Worm (Caenorhabditis elegans) whole organism, early embryonic: ENCODE results near the gene F40G9.8.
A peak's percentile ranks its signal among the peaks of the same experiment; 100 is the strongest.
"Not testable (repeated sequence)": the region's sequence is repeated elsewhere in the genome, so short reads cannot be mapped to it uniquely, and the experiment has no call there.

ENCODE experiments used
- B0310.2 ChIP-seq: sonication (generic microtip); optimal IDR thresholded peaks from 2 replicates; lab custom pipeline; 2016; ENCODE audit warnings: mild to moderate bottlenecking, missing genetic modification characterization, missing compliant biosample characterization
- F13C5.2 ChIP-seq: sonication (generic microtip); optimal IDR thresholded peaks from 2 replicates; lab custom pipeline; 2017; ENCODE audit warnings: mild to moderate bottlenecking, missing genetic modification characterization, inconsistent platforms, missing compliant biosample characterization
- aly-1 ChIP-seq: sonication (generic microtip); optimal IDR thresholded peaks from 2 replicates; lab custom pipeline; 2016; ENCODE audit warnings: missing genetic modification characterization, missing compliant biosample characterization
- ama-1 ChIP-seq: fragments of 150-350 bp; optimal IDR thresholded peaks from 2 replicates; lab custom pipeline; 2014
- ceh-13 ChIP-seq: fragments of 200-800 bp; sonication (Bioruptor generic); optimal IDR thresholded peaks from 2 replicates; lab custom pipeline; 2018; ENCODE audit warnings: mild to moderate bottlenecking, missing genetic modification characterization, missing compliant biosample characterization
- ceh-36 ChIP-seq: sonication (generic microtip); optimal IDR thresholded peaks from 2 replicates; lab custom pipeline; 2016; ENCODE audit warnings: missing genetic modification characterization, inconsistent platforms, missing compliant biosample characterization
- ets-7 ChIP-seq: sonication (generic microtip); optimal IDR thresholded peaks from 2 replicates; lab custom pipeline; 2016; ENCODE audit warnings: missing genotype, missing genetic modification characterization, missing compliant biosample characterization
- flt-1 ChIP-seq: fragments of 200-800 bp; sonication (Bioruptor generic); IDR thresholded peaks from 2 replicates; pipeline ENCODE4 v1.3.6; 2022; ENCODE audit warnings: missing genetic modification characterization, missing compliant biosample characterization
- hmbx-1 ChIP-seq: sonication (generic microtip); optimal IDR thresholded peaks from 2 replicates; lab custom pipeline; 2016; ENCODE audit warnings: mild to moderate bottlenecking, missing genetic modification characterization, missing compliant biosample characterization
- hmg-4 ChIP-seq: fragments of 200-800 bp; sonication (Bioruptor generic); optimal IDR thresholded peaks from 2 replicates; lab custom pipeline; 2018; ENCODE audit warnings: mild to moderate bottlenecking, missing genetic modification characterization, missing compliant biosample characterization
- hnd-1 ChIP-seq: sonication (generic microtip); optimal IDR thresholded peaks from 2 replicates; lab custom pipeline; 2016; ENCODE audit warnings: missing genetic modification characterization, missing compliant biosample characterization
- pes-1 ChIP-seq: fragments of 200-800 bp; sonication (Bioruptor generic); IDR thresholded peaks from 2 replicates; pipeline ENCODE4 v1.3.6; 2022; ENCODE audit warnings: missing genetic modification reagents, missing genetic modification characterization, missing compliant biosample characterization
- scrt-1 ChIP-seq: fragments of 200-800 bp; sonication (Bioruptor generic); IDR thresholded peaks from 2 replicates; pipeline ENCODE4 v1.3.6; 2022; ENCODE audit warnings: missing genetic modification characterization, missing compliant biosample characterization
- sea-1 ChIP-seq: fragments of 200-800 bp; sonication (Bioruptor generic); conservative IDR thresholded peaks from 2 replicates; pipeline ENCODE4 v1.3.6; 2022; ENCODE audit warnings: missing genetic modification characterization, missing compliant biosample characterization
- tbx-11 ChIP-seq: fragments of 200-800 bp; sonication (Bioruptor generic); IDR thresholded peaks from 2 replicates; pipeline ENCODE4 v1.3.6; 2022; ENCODE audit warnings: missing genetic modification characterization, missing compliant biosample characterization
- tbx-37 ChIP-seq: fragments of 200-800 bp; sonication (Bioruptor generic); conservative IDR thresholded peaks from 2 replicates; pipeline ENCODE4 v1.3.6; 2022; ENCODE audit warnings: missing genetic modification reagents, missing genetic modification characterization, missing compliant biosample characterization
- tra-4 ChIP-seq: sonication (generic microtip); optimal IDR thresholded peaks from 2 replicates; lab custom pipeline; 2017; ENCODE audit warnings: missing genetic modification characterization, missing compliant biosample characterization

Gene F40G9.8

DNA sequence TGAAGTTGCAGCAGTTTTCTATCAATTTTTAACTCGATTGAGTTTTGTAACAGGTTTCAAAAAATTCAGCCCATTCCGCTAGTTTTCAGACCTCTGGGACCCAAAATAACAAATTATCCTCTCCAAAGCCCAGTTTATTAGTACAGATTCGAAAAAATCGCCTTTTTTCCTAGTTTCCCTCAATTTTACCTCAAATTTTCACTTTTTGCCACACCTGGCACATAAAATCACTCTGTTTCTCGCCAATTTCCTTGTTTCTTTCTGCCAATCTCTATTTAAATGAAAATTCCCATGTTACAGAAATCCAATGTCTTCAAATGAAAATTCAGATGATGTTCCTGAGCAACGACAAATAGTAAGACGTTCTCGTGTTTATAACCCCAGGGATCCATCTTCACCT lies 32.6 kb downstream of the F40G9.8 start, which contains the start of gene pals-22:
TSS of gene pals-22 (plus strand) at position 301 of the 400 bp plus-strand sequence.
- no peak for TF ChIP-seq ets-7 (tag; lab: Kevin White, UChicago)
- no peak for TF ChIP-seq pes-1 (GFP tag; lab: Robert Waterston, UW)
- TF ChIP-seq tra-4 (tag; lab: Kevin White, UChicago): no peak
- no peak for TF ChIP-seq B0310.2 (tag; lab: Kevin White, UChicago)
- no peak for TF ChIP-seq ceh-13 (GFP tag; lab: Kevin White, UChicago)
- TF ChIP-seq aly-1 (tag; lab: Kevin White, UChicago): no peak
- TF ChIP-seq hmg-4 (GFP tag; lab: Kevin White, UChicago): no peak
- no peak for TF ChIP-seq scrt-1

DNA sequence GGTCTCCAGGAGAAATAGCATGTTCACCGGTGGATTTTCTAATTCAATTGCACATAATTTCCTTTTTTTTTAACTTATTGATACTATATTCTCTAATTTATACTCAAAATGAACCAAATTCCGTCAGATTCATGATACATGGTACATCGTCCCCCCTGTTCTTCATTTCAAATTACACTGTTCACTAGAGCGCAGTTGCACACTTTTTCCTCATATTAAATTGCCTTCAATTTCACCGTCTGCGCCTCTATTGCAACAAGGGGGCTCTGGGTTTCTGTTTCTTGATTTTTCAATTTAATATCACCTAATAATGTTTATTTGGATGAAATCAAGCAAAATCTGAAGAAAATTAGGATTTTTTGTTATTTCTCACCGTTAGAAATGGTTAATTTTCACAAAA lies 33.0 kb downstream of the F40G9.8 start:
- TF ChIP-seq F13C5.2 (tag; lab: Kevin White, UChicago) (peak; percentile 31), tbx-11 (GFP tag; lab: Robert Waterston, UW) (no peak), tbx-37 (no peak), pes-1 (GFP tag; lab: Robert Waterston, UW) (no peak)

DNA sequence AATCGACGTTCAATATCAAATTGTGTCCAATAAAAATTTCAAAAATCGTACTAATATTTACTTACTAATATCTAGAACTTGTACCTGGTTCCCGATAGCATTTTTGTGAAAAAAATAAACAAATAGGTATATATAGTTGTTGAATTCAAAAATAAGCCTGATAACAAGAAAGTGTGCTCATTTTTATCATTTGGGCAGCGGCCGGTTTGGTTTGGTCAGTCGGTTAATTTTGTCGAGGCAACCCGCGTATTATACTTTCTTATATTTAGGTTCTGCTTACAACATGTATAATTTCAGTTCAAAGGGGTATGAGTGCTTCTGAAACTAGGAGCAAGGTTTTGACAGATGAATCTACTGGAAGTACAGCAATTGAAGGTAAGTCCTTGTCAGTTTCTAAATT lies 34.0 kb downstream of the F40G9.8 start, which contains the start of the genes nhr-280 and C29F9.2:
TSS of gene nhr-280 (minus strand) at position 101 of the 400 bp plus-strand sequence.
TSS of gene C29F9.2 (plus strand) at position 298 of the 400 bp plus-strand sequence.
- TF ChIP-seq flt-1 (GFP tag; lab: Robert Waterston, UW) (no peak), tbx-11 (GFP tag; lab: Robert Waterston, UW) (no peak), ama-1 (no peak), aly-1 (tag; lab: Kevin White, UChicago) (no peak), pes-1 (GFP tag; lab: Robert Waterston, UW) (no peak), B0310.2 (tag; lab: Kevin White, UChicago) (no peak), hnd-1 (tag; lab: Kevin White, UChicago) (no peak), tra-4 (tag; lab: Kevin White, UChicago) (no peak)

DNA sequence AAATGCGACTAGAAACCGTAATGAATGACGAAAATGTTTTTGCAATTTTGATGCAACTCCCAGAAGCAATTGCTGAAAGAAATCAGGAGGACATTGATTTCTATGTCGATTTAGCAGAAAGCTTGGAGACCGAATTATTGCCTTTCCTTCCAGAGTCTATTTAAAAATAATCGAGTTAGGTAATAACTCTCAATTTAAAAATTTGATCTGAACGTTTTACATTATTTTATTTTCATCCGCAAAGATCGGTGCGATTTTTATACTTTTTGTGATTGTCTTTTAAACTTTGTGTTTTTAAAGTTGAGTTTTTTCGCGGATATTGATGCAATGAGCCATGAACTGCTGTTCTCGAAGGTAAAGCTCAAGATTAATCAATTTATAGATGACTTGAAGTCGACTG lies 40.2 kb downstream of the F40G9.8 start, which contains the start of gene pals-23:
TSS of gene pals-23 (plus strand) at position 301 of the 400 bp plus-strand sequence.
- TF ChIP-seq ama-1 (no peak), B0310.2 (tag; lab: Kevin White, UChicago) (no peak), pes-1 (GFP tag; lab: Robert Waterston, UW) (no peak), ceh-13 (GFP tag; lab: Kevin White, UChicago) (no peak)

DNA sequence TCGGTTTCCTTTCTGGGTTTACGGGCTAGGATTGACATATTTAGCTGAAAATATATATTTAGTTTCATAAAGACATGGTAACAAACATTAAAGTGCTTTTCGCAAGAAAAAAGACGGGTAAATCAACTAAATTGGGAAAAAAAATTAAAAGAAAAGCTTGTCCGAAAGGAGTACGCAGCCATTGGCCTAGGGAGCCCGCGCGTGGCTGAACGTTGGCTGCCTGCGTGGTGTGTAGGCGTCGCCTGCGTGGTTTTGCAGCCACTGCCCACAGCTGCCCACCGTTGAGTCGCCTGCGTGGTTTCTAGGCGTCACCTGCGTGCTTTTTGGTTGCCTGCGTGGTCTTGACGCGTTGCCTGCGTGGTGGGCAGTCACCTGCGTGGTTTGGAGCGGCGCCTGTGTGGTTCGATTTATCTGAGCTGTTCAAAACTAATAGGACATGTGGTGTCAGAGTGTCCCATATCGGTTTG lies 42.7 kb downstream of the F40G9.8 start, which contains the start of gene C29F9.12:
TSS of gene C29F9.12 (minus strand) at position 51 of the 467 bp plus-strand sequence.
- TF ChIP-seq tra-4 (tag; lab: Kevin White, UChicago); sea-1; flt-1 (GFP tag; lab: Robert Waterston, UW): not testable (repeated sequence)

DNA sequence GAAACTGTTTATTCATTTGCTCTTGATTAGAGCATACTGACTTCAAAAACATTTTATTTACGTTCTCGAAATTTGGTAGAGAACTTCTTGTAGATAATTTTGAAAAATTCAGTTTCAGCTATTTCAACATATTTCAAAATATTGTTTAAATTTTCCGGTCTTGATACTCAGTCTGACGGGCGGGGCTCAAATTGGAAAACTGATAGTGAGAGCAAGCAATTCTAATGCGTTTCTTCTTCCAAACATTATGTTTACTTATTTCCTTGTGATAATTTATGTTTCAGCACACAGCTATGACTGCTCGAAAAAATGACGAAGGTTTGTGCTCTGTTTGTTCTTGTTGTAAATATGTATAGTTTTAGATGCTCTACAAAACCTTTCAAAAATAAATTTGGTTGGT lies 44.5 kb downstream of the F40G9.8 start, which contains the start of gene pals-24:
TSS of gene pals-24 (plus strand) at position 237 of the 400 bp plus-strand sequence.
- TF ChIP-seq scrt-1 (no peak), tbx-11 (GFP tag; lab: Robert Waterston, UW) (no peak), ets-7 (tag; lab: Kevin White, UChicago) (no peak)

DNA sequence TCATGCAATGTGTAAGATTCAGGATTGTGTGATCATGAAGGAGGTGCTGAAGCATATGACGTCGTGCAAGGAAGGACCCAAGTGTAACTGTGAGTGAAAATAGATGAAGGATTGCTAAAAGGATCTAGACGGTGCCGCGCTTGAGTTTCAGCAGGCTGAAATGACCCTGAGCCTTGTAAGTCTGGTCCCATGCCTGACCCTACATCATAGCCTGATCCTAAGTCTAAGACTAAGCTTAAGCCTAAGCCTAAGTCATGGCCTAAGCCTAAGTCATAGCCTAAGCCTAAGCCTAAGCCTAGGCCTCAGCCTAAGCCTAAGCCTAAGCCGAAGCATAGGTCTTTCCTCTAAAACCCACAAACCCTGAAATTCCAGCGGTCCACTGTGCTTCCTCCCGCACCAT lies 46.8 kb downstream of the F40G9.8 start:
- TF ChIP-seq ceh-36 (tag; lab: Kevin White, UChicago): peak; percentile 45
- TF ChIP-seq ama-1: no peak

DNA sequence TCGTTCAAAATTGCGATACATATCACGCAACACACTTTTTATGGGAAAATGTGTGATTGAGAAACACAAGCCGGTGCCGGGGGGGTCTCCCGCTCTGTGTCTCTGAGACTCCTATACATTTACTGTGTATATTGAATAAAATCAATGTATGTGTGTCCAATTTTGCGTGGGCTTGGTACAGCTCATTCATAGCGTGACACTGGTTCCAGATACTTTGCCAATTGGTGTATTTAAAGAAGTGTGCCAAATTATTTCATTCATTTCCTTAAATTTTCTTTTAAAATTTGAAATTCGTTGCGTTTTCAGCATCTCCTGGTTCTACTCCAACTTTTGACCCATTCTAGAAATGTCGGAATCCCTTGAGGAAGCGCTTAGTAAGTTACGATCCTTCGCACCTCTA lies 47.5 kb downstream of the F40G9.8 start, which contains the start of gene C29F9.5:
TSS of gene C29F9.5 (plus strand) at position 301 of the 400 bp plus-strand sequence.
- TF ChIP-seq tbx-11 (GFP tag; lab: Robert Waterston, UW) (no peak), scrt-1 (no peak), pes-1 (GFP tag; lab: Robert Waterston, UW) (no peak), hmbx-1 (tag; lab: Kevin White, UChicago) (no peak), ceh-13 (GFP tag; lab: Kevin White, UChicago) (no peak), hnd-1 (tag; lab: Kevin White, UChicago) (no peak), F13C5.2 (tag; lab: Kevin White, UChicago) (no peak), aly-1 (tag; lab: Kevin White, UChicago) (no peak)

DNA sequence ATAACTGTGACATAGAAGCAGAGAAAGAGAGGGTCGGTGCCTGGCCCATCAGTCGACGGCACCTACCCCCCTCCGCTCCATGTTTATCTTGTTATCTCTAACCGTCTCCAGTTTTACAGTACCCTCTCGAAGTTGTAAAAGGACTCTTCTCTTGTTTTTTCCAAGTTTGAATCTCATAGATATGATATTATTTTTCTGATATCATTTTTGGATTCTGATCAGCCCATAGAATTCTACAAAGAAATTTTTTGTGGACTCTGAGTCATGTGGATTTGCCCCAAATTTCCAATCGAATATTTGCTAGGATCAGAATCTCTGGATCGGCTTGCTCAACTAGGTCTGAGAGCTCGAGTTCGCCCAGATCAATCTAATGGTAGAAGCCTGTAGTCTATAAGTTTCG lies 50.1 kb downstream of the F40G9.8 start, which contains the start of gene C29F9.6:
TSS of gene C29F9.6 (plus strand) at position 301 of the 400 bp plus-strand sequence.
- TF ChIP-seq ets-7 (tag; lab: Kevin White, UChicago) (no peak), hmg-4 (GFP tag; lab: Kevin White, UChicago) (no peak), hnd-1 (tag; lab: Kevin White, UChicago) (no peak), scrt-1 (no peak), ama-1 (no peak), aly-1 (tag; lab: Kevin White, UChicago) (no peak), F13C5.2 (tag; lab: Kevin White, UChicago) (no peak), ceh-36 (tag; lab: Kevin White, UChicago) (no peak), hmbx-1 (tag; lab: Kevin White, UChicago) (no peak), tra-4 (tag; lab: Kevin White, UChicago) (no peak), tbx-11 (GFP tag; lab: Robert Waterston, UW) (no peak), tbx-37 (no peak)
